Worm (Caenorhabditis elegans): Measurements from ENCODE around the gene tcc-1.
"Not testable (repeated sequence)": the region's sequence is repeated elsewhere in the genome, so short reads cannot be mapped to it uniquely, and the experiment has no call there.

ce11 chrV:17894485-17894884 is 38.7 kb upstream of the tcc-1 start, which contains the start of gene C06H5.12:
- not testable (repeated sequence) for TF ChIP-seq grh-1 (GFP tag; IDR thresholded peaks at IDR 0.05); dpl-1 (GFP tag; optimal IDR thresholded peaks at IDR 0.05); nhr-47 (tag; optimal IDR thresholded peaks at IDR 0.05); isw-1 (GFP tag; IDR thresholded peaks at IDR 0.05); elt-2 (tag; optimal IDR thresholded peaks at IDR 0.05)

Measured in whole organism, L1 larva.